Fruit fly (Drosophila melanogaster): Measurements from ENCODE around the gene trc.

Gene trc

dm6 chr3L:19836375-19836937, 2.4 kb upstream of the trc start, which contains the start of gene kto (continued):
- TF ChIP-seq ttk (GFP tag; IDR thresholded peaks at IDR 0.05): no peak
- TF ChIP-seq CG11723 (GFP tag; optimal IDR thresholded peaks at IDR 0.05): no peak
- TF ChIP-seq CG15073 (GFP tag; optimal IDR thresholded peaks at IDR 0.05): no peak
- TF ChIP-seq Fer3 (tag; optimal IDR thresholded peaks at IDR 0.05): no peak
- TF ChIP-seq pnt (GFP tag; optimal IDR thresholded peaks at IDR 0.05): no peak
- no peak for TF ChIP-seq Oli (tag; optimal IDR thresholded peaks at IDR 0.05)
- TF ChIP-seq cg (GFP tag; optimal IDR thresholded peaks at IDR 0.05): no peak
- no peak for TF ChIP-seq Usf (GFP tag; optimal IDR thresholded peaks at IDR 0.05)
- TF ChIP-seq mirr (GFP tag; optimal IDR thresholded peaks at IDR 0.05): peak; percentile 57
- no peak for TF ChIP-seq CG10959 (GFP tag; IDR thresholded peaks at IDR 0.05)
- TF ChIP-seq CG10274 (GFP tag; optimal IDR thresholded peaks at IDR 0.05): no peak
- peak; percentile 91 for TF ChIP-seq unc-4 (GFP tag; IDR thresholded peaks at IDR 0.05; ENCODE audit: partially characterized antibody)
- TF ChIP-seq Mad (GFP tag; optimal IDR thresholded peaks at IDR 0.05): no peak
- TF ChIP-seq CG10543 (GFP tag; optimal IDR thresholded peaks at IDR 0.05): no peak
- TF ChIP-seq bbx (GFP tag; IDR thresholded peaks at IDR 0.05; ENCODE audit: partially characterized antibody): peak; percentile 92
- TF ChIP-seq wor (GFP tag; IDR thresholded peaks at IDR 0.05): no peak
- TF ChIP-seq Lim3 (GFP tag; IDR thresholded peaks at IDR 0.05): no peak
- TF ChIP-seq tin (GFP tag; optimal IDR thresholded peaks at IDR 0.05): no peak
- no peak for TF ChIP-seq Jarid2 (GFP tag; optimal IDR thresholded peaks at IDR 0.05)
- TF ChIP-seq CG13287 (GFP tag; IDR thresholded peaks at IDR 0.05; ENCODE audit: partially characterized antibody): peak; percentile 97
- TF ChIP-seq CG3163 (GFP tag; optimal IDR thresholded peaks at IDR 0.05): no peak
- TF ChIP-seq nau (GFP tag; optimal IDR thresholded peaks at IDR 0.05): no peak
- no peak for TF ChIP-seq Mes4 (GFP tag; optimal IDR thresholded peaks at IDR 0.05)
- TF ChIP-seq CG10321 (GFP tag; IDR thresholded peaks at IDR 0.05): no peak
- TF ChIP-seq Atf3 (GFP tag; optimal IDR thresholded peaks at IDR 0.05): no peak
- no peak for TF ChIP-seq NFAT (GFP tag; IDR thresholded peaks at IDR 0.05)
- TF ChIP-seq zen2 (GFP tag; IDR thresholded peaks at IDR 0.05; ENCODE audit: partially characterized antibody): peak; percentile 81
- no peak for TF ChIP-seq Xbp1 (GFP tag; optimal IDR thresholded peaks at IDR 0.05)
- TF ChIP-seq CG6791 (GFP tag; IDR thresholded peaks at IDR 0.05; ENCODE audit: partially characterized antibody): peak; percentile 91
- no peak for TF ChIP-seq pho (GFP tag; optimal IDR thresholded peaks at IDR 0.05)
- no peak for TF ChIP-seq Awh (GFP tag; IDR thresholded peaks at IDR 0.05)
- TF ChIP-seq sima (GFP tag; optimal IDR thresholded peaks at IDR 0.05): no peak
- TF ChIP-seq hbn (GFP tag; IDR thresholded peaks at IDR 0.05; ENCODE audit: partially characterized antibody): peak; percentile 88
- TF ChIP-seq CG15479 (GFP tag; optimal IDR thresholded peaks at IDR 0.05): no peak
- TF ChIP-seq gsb (GFP tag; IDR thresholded peaks at IDR 0.05): no peak
- no peak for TF ChIP-seq bigmax (GFP tag; optimal IDR thresholded peaks at IDR 0.05)
- TF ChIP-seq schlank (tag; optimal IDR thresholded peaks at IDR 0.05): no peak
- no peak for TF ChIP-seq CG14965 (GFP tag; optimal IDR thresholded peaks at IDR 0.05; ENCODE audit: borderline replicate concordance)
- TF ChIP-seq inv (GFP tag; IDR thresholded peaks at IDR 0.05; ENCODE audit: partially characterized antibody): peak; percentile 69
- TF ChIP-seq CG4730 (GFP tag; IDR thresholded peaks at IDR 0.05): no peak
- no peak for TF ChIP-seq Ssrp (tag; optimal IDR thresholded peaks at IDR 0.05)
- no peak for TF ChIP-seq CG3065 (GFP tag; optimal IDR thresholded peaks at IDR 0.05)
- no peak for TF ChIP-seq stwl (tag; optimal IDR thresholded peaks at IDR 0.05)
- TF ChIP-seq sisA (GFP tag; IDR thresholded peaks at IDR 0.05): no peak
- TF ChIP-seq CG8944 (GFP tag; optimal IDR thresholded peaks at IDR 0.05): no peak
- no peak for TF ChIP-seq ken (GFP tag; IDR thresholded peaks at IDR 0.05)
- TF ChIP-seq Ravus (GFP tag; IDR thresholded peaks at IDR 0.05): no peak
- no peak for TF ChIP-seq GATAe (GFP tag; conservative IDR thresholded peaks at IDR 0.05)
- no peak for TF ChIP-seq jigr1 (GFP tag; IDR thresholded peaks at IDR 0.05)
- TF ChIP-seq cato (GFP tag; optimal IDR thresholded peaks at IDR 0.05; ENCODE audit: borderline replicate concordance): no peak
- no peak for TF ChIP-seq cas (GFP tag; IDR thresholded peaks at IDR 0.05)
